Fruit fly (Drosophila melanogaster) whole organism, wandering third instar larva: ENCODE data around the gene Nemp.

Experiments used
- Abd-B ChIP-seq: fragments of >200 bp; optimal IDR thresholded peaks from 2 replicates; lab custom pipeline; 2017; ENCODE audit warnings: missing biosample characterization, missing genetic modification characterization
- ey ChIP-seq: fragments of 200-800 bp; sonication (Bioruptor generic); optimal IDR thresholded peaks from 2 replicates; lab custom pipeline; 2016; ENCODE audit warnings: missing biosample characterization, missing genetic modification characterization
- lola ChIP-seq: fragments of >200 bp; optimal IDR thresholded peaks from 2 replicates; lab custom pipeline; 2017; ENCODE audit warnings: missing biosample characterization, missing genetic modification characterization
- psq ChIP-seq: fragments of 200-800 bp; sonication (Bioruptor generic); optimal IDR thresholded peaks from 3 replicates; lab custom pipeline; 2017; ENCODE audit warnings: missing biosample characterization, mild to moderate bottlenecking, missing genetic modification characterization, moderate library complexity

DNA sequence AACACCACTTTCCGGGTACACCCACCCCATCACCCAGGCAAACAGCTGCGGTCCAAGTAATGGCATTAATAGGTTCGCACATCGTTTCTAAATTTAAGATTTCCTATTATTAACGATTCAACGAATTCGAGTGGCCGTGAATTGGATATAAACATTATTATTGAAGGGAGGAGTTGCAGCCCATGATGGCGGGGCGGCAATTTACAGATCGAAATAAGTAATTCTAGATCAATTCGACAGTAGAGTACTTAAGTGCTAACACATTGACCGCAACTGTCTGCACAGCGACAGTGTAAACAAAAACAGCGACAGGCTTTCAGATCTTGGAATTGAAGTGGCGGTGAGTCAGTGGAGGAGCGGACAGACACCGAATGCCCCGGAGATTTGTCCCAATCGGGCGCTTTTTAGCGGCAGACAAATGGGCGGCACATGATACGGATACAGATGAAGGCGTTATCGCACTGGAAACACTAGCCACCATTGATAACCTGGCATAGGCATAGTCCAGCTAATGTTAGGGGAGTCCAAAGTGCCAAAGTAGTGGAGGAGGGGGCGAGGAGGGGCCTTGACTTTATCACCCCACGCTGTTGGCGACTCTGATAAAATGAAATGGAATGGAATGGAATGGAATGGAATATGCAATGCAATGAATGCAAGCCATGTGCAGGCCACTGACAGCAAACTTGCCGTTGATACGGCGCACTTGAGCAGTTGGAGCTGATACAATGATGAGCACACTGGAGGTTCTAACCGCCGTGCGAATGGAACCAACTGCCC, 21.4 kb downstream of the Nemp start:
- TF ChIP-seq lola (no peak), ey (no peak), psq (GFP tag; lab: Kevin White, UChicago) (no peak), Abd-B (no peak)
